Fruit fly (Drosophila melanogaster) whole organism, prepupa: Measurements from ENCODE around the gene BckdhA.

Experiments used
- Blimp-1 ChIP-seq: fragments of 200-800 bp; sonication (Bioruptor generic); optimal IDR thresholded peaks from 3 replicates; lab custom pipeline; 2017; ENCODE audit warnings: missing biosample characterization, missing genetic modification characterization, mild to moderate bottlenecking, moderate library complexity, missing genetic modification reagents
- CG10669 ChIP-seq: fragments of 200-800 bp; sonication (Bioruptor generic); optimal IDR thresholded peaks from 3 replicates; lab custom pipeline; 2018; ENCODE audit warnings: missing biosample characterization, mild to moderate bottlenecking, missing genetic modification characterization, moderate library complexity
- CG11294 ChIP-seq: fragments of 200-800 bp; sonication (Bioruptor generic); IDR thresholded peaks from 2 replicates; pipeline ENCODE4 v1.3.6; 2022; ENCODE audit warnings: missing biosample characterization, missing genetic modification characterization
- CG11762 ChIP-seq: fragments of 200-800 bp; sonication (Bioruptor generic); optimal IDR thresholded peaks from 3 replicates; lab custom pipeline; 2016; ENCODE audit warnings: missing biosample characterization, missing genetic modification characterization; ENCODE audit not compliant: insufficient read depth
- CG15336 ChIP-seq: fragments of 200-800 bp; sonication (Bioruptor generic); IDR thresholded peaks from 2 replicates; pipeline ENCODE4 v1.3.6; 2022; ENCODE audit warnings: missing biosample characterization, missing genetic modification characterization
- CG1621 ChIP-seq: fragments of 200-800 bp; sonication (Bioruptor generic); optimal IDR thresholded peaks from 3 replicates; lab custom pipeline; 2018; ENCODE audit warnings: missing biosample characterization, mild to moderate bottlenecking, missing genetic modification characterization
- CG16779 ChIP-seq: fragments of 200-800 bp; sonication (Bioruptor generic); optimal IDR thresholded peaks from 3 replicates; lab custom pipeline; 2017; ENCODE audit warnings: missing biosample characterization, mild to moderate bottlenecking, missing genetic modification characterization
- CG3032 ChIP-seq: fragments of 200-800 bp; optimal IDR thresholded peaks from 2 replicates; lab custom pipeline; 2019; ENCODE audit warnings: missing biosample characterization, mild to moderate bottlenecking, missing genetic modification characterization, moderate library complexity
- CG31627 ChIP-seq: fragments of 200-800 bp; sonication (Bioruptor generic); optimal IDR thresholded peaks from 3 replicates; lab custom pipeline; 2016; ENCODE audit warnings: missing biosample characterization, missing genetic modification characterization
- CG34406 ChIP-seq: fragments of 200-800 bp; sonication (Bioruptor generic); optimal IDR thresholded peaks from 3 replicates; lab custom pipeline; 2016; ENCODE audit warnings: missing biosample characterization, missing genetic modification characterization
- CG3919 ChIP-seq: fragments of 200-800 bp; sonication (Bioruptor generic); optimal IDR thresholded peaks from 3 replicates; lab custom pipeline; 2016; ENCODE audit warnings: missing biosample characterization, missing genetic modification characterization
- CG6163 ChIP-seq: fragments of 200-800 bp; sonication (Bioruptor generic); IDR thresholded peaks from 3 replicates; pipeline ENCODE4 v1.3.6; 2022; ENCODE audit warnings: missing biosample characterization, missing genetic modification characterization
- CG6276 ChIP-seq: fragments of 200-800 bp; sonication (Bioruptor generic); optimal IDR thresholded peaks from 2 replicates; lab custom pipeline; 2017; ENCODE audit warnings: missing biosample characterization, mild to moderate bottlenecking, missing genetic modification characterization
- CG6792 ChIP-seq: fragments of 200-800 bp; sonication (Bioruptor generic); optimal IDR thresholded peaks from 3 replicates; lab custom pipeline; 2016; ENCODE audit warnings: missing biosample characterization, missing genetic modification characterization
- CG6854 ChIP-seq: fragments of 200-800 bp; sonication (Bioruptor generic); optimal IDR thresholded peaks from 2 replicates; lab custom pipeline; 2017; ENCODE audit warnings: missing biosample characterization, mild to moderate bottlenecking, missing genetic modification characterization
- CG7368 ChIP-seq: fragments of 200-800 bp; sonication (Bioruptor generic); optimal IDR thresholded peaks from 3 replicates; lab custom pipeline; 2016; ENCODE audit warnings: missing biosample characterization, missing genetic modification characterization
- CG8119 ChIP-seq: fragments of 200-800 bp; sonication (Bioruptor generic); IDR thresholded peaks from 3 replicates; pipeline ENCODE4 v1.3.6; 2022; ENCODE audit warnings: missing biosample characterization, missing genetic modification characterization
- CG8319 ChIP-seq: fragments of 200-800 bp; sonication (Bioruptor generic); optimal IDR thresholded peaks from 3 replicates; lab custom pipeline; 2016; ENCODE audit warnings: missing biosample characterization, missing genetic modification characterization
- CG9139 ChIP-seq: fragments of 200-800 bp; sonication (Bioruptor generic); optimal IDR thresholded peaks from 3 replicates; lab custom pipeline; 2017; ENCODE audit warnings: missing biosample characterization, mild to moderate bottlenecking, missing genetic modification characterization
- Eip75B ChIP-seq: fragments of 200-800 bp; sonication (Bioruptor generic); optimal IDR thresholded peaks from 3 replicates; lab custom pipeline; 2016; ENCODE audit warnings: missing biosample characterization, missing genetic modification characterization
- Eip78C ChIP-seq: fragments of 200-800 bp; sonication (Bioruptor generic); peaks from one replicate; lab custom pipeline; 2016; ENCODE audit warnings: missing biosample characterization, missing genetic modification characterization
- Eip93F ChIP-seq: fragments of 200-800 bp; sonication (Bioruptor generic); optimal IDR thresholded peaks from 2 replicates; lab custom pipeline; 2016; ENCODE audit warnings: missing biosample characterization, mild to moderate bottlenecking, missing genetic modification characterization
- Ets96B ChIP-seq: fragments of 200-800 bp; optimal IDR thresholded peaks from 2 replicates; lab custom pipeline; 2019; ENCODE audit warnings: missing biosample characterization, mild to moderate bottlenecking, missing genetic modification characterization, moderate library complexity
- Gug ChIP-seq: fragments of 200-800 bp; sonication (Bioruptor generic); IDR thresholded peaks from 2 replicates; pipeline ENCODE4 v1.3.6; 2022; ENCODE audit warnings: missing biosample characterization, missing genetic modification characterization
- Hr38 ChIP-seq: sonication (Bioruptor generic); optimal IDR thresholded peaks from 2 replicates; lab custom pipeline; 2016; ENCODE audit warnings: missing biosample characterization, missing genetic modification characterization
- Hr39 ChIP-seq: fragments of 200-800 bp; sonication (Bioruptor generic); optimal IDR thresholded peaks from 2 replicates; lab custom pipeline; 2016; ENCODE audit warnings: missing biosample characterization, missing genetic modification characterization
- Hr4 ChIP-seq: fragments of 200-800 bp; sonication (Bioruptor generic); optimal IDR thresholded peaks from 3 replicates; lab custom pipeline; 2016; ENCODE audit warnings: missing biosample characterization, missing genetic modification characterization
- Lpt ChIP-seq: fragments of 200-800 bp; sonication (Bioruptor generic); optimal IDR thresholded peaks from 3 replicates; lab custom pipeline; 2016; ENCODE audit warnings: missing biosample characterization, missing genetic modification characterization
- Met ChIP-seq: fragments of 200-800 bp; sonication (Bioruptor generic); optimal IDR thresholded peaks from 3 replicates; lab custom pipeline; 2016; ENCODE audit warnings: missing biosample characterization, missing genetic modification characterization
- OdsH ChIP-seq: fragments of 200-800 bp; sonication (Bioruptor generic); optimal IDR thresholded peaks from 3 replicates; lab custom pipeline; 2016; ENCODE audit warnings: missing biosample characterization, missing genetic modification characterization
- Smox ChIP-seq: fragments of 200-800 bp; sonication (Bioruptor generic); optimal IDR thresholded peaks from 3 replicates; lab custom pipeline; 2016; ENCODE audit warnings: missing biosample characterization, missing genetic modification characterization
- Sox102F ChIP-seq: fragments of 200-800 bp; sonication (Bioruptor generic); optimal IDR thresholded peaks from 2 replicates; lab custom pipeline; 2016; ENCODE audit warnings: missing biosample characterization, mild to moderate bottlenecking, missing genetic modification characterization
- Sox14 ChIP-seq: fragments of 200-800 bp; sonication (Bioruptor generic); optimal IDR thresholded peaks from 3 replicates; lab custom pipeline; 2016; ENCODE audit warnings: missing biosample characterization, missing genetic modification characterization
- achi ChIP-seq: fragments of 200-800 bp; sonication (Bioruptor generic); optimal IDR thresholded peaks from 3 replicates; lab custom pipeline; 2016; ENCODE audit warnings: missing biosample characterization, missing genetic modification characterization
- dac ChIP-seq: fragments of 200-800 bp; sonication (Bioruptor generic); optimal IDR thresholded peaks from 2 replicates; lab custom pipeline; 2017; ENCODE audit warnings: missing biosample characterization, mild to moderate bottlenecking, missing genetic modification characterization
- dsx ChIP-seq: fragments of 200-800 bp; optimal IDR thresholded peaks from 3 replicates; lab custom pipeline; 2019; ENCODE audit warnings: missing biosample characterization, mild to moderate bottlenecking, missing genetic modification characterization, moderate library complexity; ENCODE audit not compliant: poor library complexity, severe bottlenecking
- eg ChIP-seq: fragments of 200-800 bp; sonication (Bioruptor generic); IDR thresholded peaks from 3 replicates; pipeline ENCODE4 v1.3.6; 2022; ENCODE audit warnings: missing biosample characterization, missing genetic modification characterization
- fd59A ChIP-seq: fragments of 200-800 bp; sonication (Bioruptor generic); optimal IDR thresholded peaks from 2 replicates; lab custom pipeline; 2017; ENCODE audit warnings: missing biosample characterization, mild to moderate bottlenecking, missing genetic modification characterization, missing genetic modification reagents
- fd85E ChIP-seq: fragments of 200-800 bp; sonication (Bioruptor generic); optimal IDR thresholded peaks from 3 replicates; lab custom pipeline; 2016; ENCODE audit warnings: missing biosample characterization, missing genetic modification characterization
- fkh ChIP-seq: fragments of 200-800 bp; sonication (Bioruptor generic); optimal IDR thresholded peaks from 3 replicates; lab custom pipeline; 2017; ENCODE audit warnings: missing biosample characterization, mild to moderate bottlenecking, missing genetic modification characterization, moderate library complexity
- lz ChIP-seq: fragments of 200-800 bp; sonication (Bioruptor generic); optimal IDR thresholded peaks from 3 replicates; lab custom pipeline; 2016; ENCODE audit warnings: missing biosample characterization, missing genetic modification characterization
- net ChIP-seq: fragments of 200-800 bp; sonication (Bioruptor generic); optimal IDR thresholded peaks from 3 replicates; lab custom pipeline; 2016; ENCODE audit warnings: missing biosample characterization, missing genetic modification characterization
- pdm3 ChIP-seq: fragments of 200-800 bp; sonication (Bioruptor generic); optimal IDR thresholded peaks from 3 replicates; lab custom pipeline; 2016; ENCODE audit warnings: missing biosample characterization, missing genetic modification characterization
- salr ChIP-seq, 2 experiments: fragments of 200-800 bp; sonication (Bioruptor generic); optimal IDR thresholded peaks; 3 replicates each; lab custom pipeline; 2016 to 2018; ENCODE audit warnings: missing biosample characterization in 2 of 2, missing genetic modification characterization in 2 of 2, mild to moderate bottlenecking in 1 of 2
- spab ChIP-seq: fragments of 200-800 bp; sonication (Bioruptor generic); optimal IDR thresholded peaks from 2 replicates; lab custom pipeline; 2017; ENCODE audit warnings: missing biosample characterization, mild to moderate bottlenecking, missing genetic modification characterization, missing genetic modification reagents
- ss ChIP-seq, 2 experiments: fragments of 200-800 bp; sonication (Bioruptor generic); optimal IDR thresholded peaks; 2 replicates in 1 of 2; 3 replicates in 1 of 2; lab custom pipeline; 2017 to 2018; ENCODE audit warnings: mild to moderate bottlenecking in 2 of 2, missing biosample characterization in 2 of 2, missing genetic modification characterization in 2 of 2, moderate library complexity in 1 of 2
- svp ChIP-seq: fragments of 200-800 bp; sonication (Bioruptor generic); peaks from one replicate; lab custom pipeline; 2016; ENCODE audit warnings: missing biosample characterization, missing genetic modification characterization
- topi ChIP-seq: fragments of 200-800 bp; sonication (Bioruptor generic); optimal IDR thresholded peaks from 3 replicates; lab custom pipeline; 2016; ENCODE audit warnings: missing biosample characterization, missing genetic modification characterization

The BckdhA gene

DNA sequence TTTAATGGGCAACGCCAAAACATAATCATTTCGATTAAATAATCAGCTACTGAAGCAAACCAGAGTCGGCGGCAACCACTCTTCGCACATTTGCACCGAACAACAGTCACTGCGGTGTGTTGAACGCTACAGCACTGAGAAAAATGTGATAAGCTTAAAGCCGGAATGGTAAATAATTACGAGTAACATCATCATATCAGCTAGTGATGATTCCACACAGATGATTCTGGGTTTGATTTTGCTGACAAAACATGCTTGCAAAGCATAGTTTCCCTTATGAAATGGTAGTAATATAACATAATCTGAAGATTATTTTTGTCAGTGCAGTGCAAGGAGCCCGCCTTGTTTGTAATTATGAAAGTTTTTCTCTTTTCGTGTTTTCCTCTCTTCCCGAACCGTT lies 42.5 kb downstream of the BckdhA start (continued):
- TF ChIP-seq topi (peak; percentile 58), CG8119 (peak; percentile 95), Blimp-1 (GFP tag; lab: Kevin White, UChicago) (peak; percentile 17), Hr38 (GFP tag; lab: Kevin White, UChicago) (peak; percentile 39), spab (GFP tag; lab: Kevin White, UChicago) (peak; percentile 64), Ets96B (peak; percentile 67), Hr39 (GFP tag; lab: Kevin White, UChicago) (peak; percentile 83), salr (GFP tag; optimal IDR thresholded peaks at IDR 0.05; lab: Kevin White, UChicago) (peak; percentile 49 to 82), CG9139 (GFP tag; lab: Kevin White, UChicago) (peak; percentile 14), net (GFP tag; lab: Kevin White, UChicago) (peak; percentile 85), CG6854 (GFP tag; lab: Kevin White, UChicago) (peak; percentile 39), CG3919 (GFP tag; lab: Kevin White, UChicago) (peak; percentile 92), dac (peak; percentile 93), CG6276 (GFP tag; lab: Kevin White, UChicago) (peak; percentile 87), fd59A (GFP tag; lab: Kevin White, UChicago) (peak; percentile 54), CG6792 (GFP tag; lab: Kevin White, UChicago) (peak; percentile 81), CG1621 (tag; lab: Kevin White, UChicago) (peak; percentile 52), dsx (no peak), ss (GFP tag; optimal IDR thresholded peaks at IDR 0.05; lab: Kevin White, UChicago) (peak in 1 of 2 experiments; percentile 31), CG10669 (GFP tag; lab: Kevin White, UChicago) (peak; percentile 59), achi (GFP tag; lab: Kevin White, UChicago) (peak; percentile 84)

DNA sequence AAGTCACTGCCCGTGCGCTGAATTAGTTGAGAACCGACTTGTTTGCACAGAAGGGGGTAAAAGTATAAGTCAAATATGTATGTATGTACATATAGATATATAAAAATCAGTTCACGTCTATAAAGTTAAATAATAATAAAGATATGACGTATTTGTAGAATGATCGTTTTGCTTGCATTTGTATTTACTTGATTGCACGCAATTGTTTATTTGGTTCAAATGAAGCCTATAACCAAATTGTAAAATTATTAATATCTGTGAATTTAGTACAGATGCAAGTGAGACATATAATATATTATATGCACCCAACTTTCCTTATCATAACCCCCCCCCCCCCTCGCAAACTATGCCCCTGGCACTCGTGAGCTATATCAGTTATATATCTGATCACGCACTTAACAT lies 45.0 kb downstream of the BckdhA start:
- TF ChIP-seq CG1621 (tag; lab: Kevin White, UChicago): peak; percentile 26
- no peak for TF ChIP-seq CG31627 (GFP tag; lab: Kevin White, UChicago)
- TF ChIP-seq CG8319 (GFP tag; lab: Kevin White, UChicago): peak; percentile 31
- TF ChIP-seq Lpt (GFP tag; lab: Kevin White, UChicago): no peak
- peak; percentile 72 for TF ChIP-seq svp
- peak; percentile 59; the same call in 1 of the 3 replicates for TF ChIP-seq CG6163 (GFP tag; lab: Robert Waterston, UW)
- no peak for TF ChIP-seq CG15336 (GFP tag; lab: Robert Waterston, UW)
- TF ChIP-seq CG9139 (GFP tag; lab: Kevin White, UChicago): peak; percentile 51
- TF ChIP-seq Gug (GFP tag; lab: Robert Waterston, UW): no peak
- TF ChIP-seq CG6792 (GFP tag; lab: Kevin White, UChicago): peak; percentile 39
- peak; percentile 36 for TF ChIP-seq CG16779 (tag; lab: Kevin White, UChicago)
- peak; percentile 46 for TF ChIP-seq CG10669 (GFP tag; lab: Kevin White, UChicago)
- peak; percentile 8 for TF ChIP-seq pdm3 (GFP tag; lab: Kevin White, UChicago)
- TF ChIP-seq Eip93F (GFP tag; lab: Kevin White, UChicago): no peak
- TF ChIP-seq achi (GFP tag; lab: Kevin White, UChicago): peak; percentile 52
- TF ChIP-seq CG6276 (GFP tag; lab: Kevin White, UChicago): no peak
- peak; percentile 84 for TF ChIP-seq Eip78C (GFP tag; lab: Kevin White, UChicago)
- no peak for TF ChIP-seq Sox14 (GFP tag; lab: Kevin White, UChicago)
- peak; percentile 42 for TF ChIP-seq CG11762 (GFP tag; lab: Kevin White, UChicago)
- TF ChIP-seq CG7368 (GFP tag; lab: Kevin White, UChicago): peak; percentile 4
- TF ChIP-seq fd85E (GFP tag; lab: Kevin White, UChicago): no peak
- TF ChIP-seq dsx: peak; percentile 57
- TF ChIP-seq Sox102F: peak; percentile 27
- TF ChIP-seq Met: no peak
- TF ChIP-seq lz (GFP tag; lab: Kevin White, UChicago): no peak
- TF ChIP-seq Smox (GFP tag; lab: Kevin White, UChicago): peak; percentile 21
- peak; percentile 49 for TF ChIP-seq CG3032 (tag; lab: Kevin White, UChicago)
- TF ChIP-seq Eip75B (GFP tag; lab: Kevin White, UChicago): no peak
- 0 out of 3 replicates have a peak, but pooled peaks have one; percentile 29 for TF ChIP-seq eg (GFP tag; lab: Robert Waterston, UW)
- peak; percentile 33 for TF ChIP-seq topi
- TF ChIP-seq fkh (GFP tag; lab: Kevin White, UChicago): peak; percentile 83
- no peak for TF ChIP-seq CG8119
- TF ChIP-seq CG11294: no peak
- no peak for TF ChIP-seq Hr4
- TF ChIP-seq dac: no peak
- TF ChIP-seq CG34406 (GFP tag; lab: Kevin White, UChicago): peak; percentile 47
- TF ChIP-seq OdsH (GFP tag; lab: Kevin White, UChicago): peak; percentile 50
- no peak for TF ChIP-seq salr (GFP tag; optimal IDR thresholded peaks at IDR 0.05; lab: Kevin White, UChicago)
- no peak for TF ChIP-seq Blimp-1 (GFP tag; lab: Kevin White, UChicago)
